Fruit fly (Drosophila melanogaster) whole organism, embryonic: ENCODE results near the gene Pcmt.

Source experiments
- Adf1 ChIP-seq: fragments of 200-800 bp; sonication (Bioruptor generic); IDR thresholded peaks from 2 replicates; pipeline ENCODE4 v1.3.6; 2022; ENCODE audit warnings: missing biosample characterization, missing genetic modification characterization
- Awh ChIP-seq: fragments of 200-800 bp; sonication (Bioruptor generic); IDR thresholded peaks from 2 replicates; pipeline ENCODE4, ENCODE4 v1.3.6; 2022; ENCODE audit warnings: missing biosample characterization, missing genetic modification characterization
- CG10543 ChIP-seq: fragments of 200-800 bp; sonication (Bioruptor generic); optimal IDR thresholded peaks from 3 replicates; lab custom pipeline; 2017; ENCODE audit warnings: missing biosample characterization, mild to moderate bottlenecking, missing genetic modification characterization, moderate library complexity
- CG10565 ChIP-seq: fragments of 200-800 bp; sonication (Bioruptor generic); optimal IDR thresholded peaks from 3 replicates; lab custom pipeline; 2016; ENCODE audit warnings: missing biosample characterization, mild to moderate bottlenecking, missing genetic modification characterization
- CG10959 ChIP-seq: fragments of 200-800 bp; sonication (Bioruptor generic); IDR thresholded peaks from 2 replicates; pipeline ENCODE4 v1.3.6; 2022; ENCODE audit warnings: missing biosample characterization, missing genetic modification characterization
- CG11093 ChIP-seq: fragments of 200-800 bp; sonication (Bioruptor generic); IDR thresholded peaks from 3 replicates; pipeline ENCODE4 v1.3.6; 2022; ENCODE audit warnings: missing biosample characterization, missing genetic modification characterization
- CG12299 ChIP-seq: fragments of 200-800 bp; sonication (Bioruptor generic); optimal IDR thresholded peaks from 2 replicates; lab custom pipeline; 2018; ENCODE audit warnings: missing biosample characterization, mild to moderate bottlenecking, missing genetic modification characterization
- CG13624 ChIP-seq: fragments of 200-800 bp; sonication (Bioruptor generic); optimal IDR thresholded peaks from 2 replicates; lab custom pipeline; 2016; ENCODE audit warnings: missing biosample characterization, missing genetic modification characterization
- CG14667 ChIP-seq: fragments of 200-800 bp; sonication (Bioruptor generic); IDR thresholded peaks from 2 replicates; pipeline ENCODE4 v1.3.6; 2022; ENCODE audit warnings: missing biosample characterization, missing genetic modification characterization
- CG1832 ChIP-seq: fragments of 200-800 bp; sonication (Bioruptor generic); optimal IDR thresholded peaks from 2 replicates; lab custom pipeline; 2017; ENCODE audit warnings: missing biosample characterization, mild to moderate bottlenecking, missing genetic modification characterization, inconsistent platforms
- CG18599 ChIP-seq: fragments of 200-800 bp; sonication (Bioruptor generic); optimal IDR thresholded peaks from 3 replicates; lab custom pipeline; 2017; ENCODE audit warnings: missing biosample characterization, missing genetic modification characterization, mild to moderate bottlenecking, moderate library complexity, missing genetic modification reagents
- CG2199 ChIP-seq: fragments of 200-800 bp; sonication (Bioruptor generic); IDR thresholded peaks from 3 replicates; pipeline ENCODE4 v1.3.6; 2022; ENCODE audit warnings: missing biosample characterization, missing genetic modification characterization
- CG3065 ChIP-seq: fragments of 200-800 bp; sonication (Bioruptor generic); optimal IDR thresholded peaks from 2 replicates; lab custom pipeline; 2016; ENCODE audit warnings: missing biosample characterization, missing genetic modification characterization
- CG42726 ChIP-seq: fragments of 200-800 bp; sonication (Bioruptor generic); IDR thresholded peaks from 2 replicates; pipeline ENCODE4 v1.3.6; 2022; ENCODE audit warnings: missing biosample characterization, missing genetic modification characterization; ENCODE audit not compliant: partially characterized antibody
- CG5953 ChIP-seq: fragments of 200-800 bp; sonication (Bioruptor generic); IDR thresholded peaks from 2 replicates; pipeline ENCODE4 v1.3.6; 2022; ENCODE audit warnings: missing biosample characterization, missing genetic modification characterization
- CG7357 ChIP-seq: fragments of 200-800 bp; sonication (Bioruptor generic); IDR thresholded peaks from 3 replicates; pipeline ENCODE4 v1.3.6; 2022; ENCODE audit warnings: missing biosample characterization, missing genetic modification characterization
- CG8281 ChIP-seq: fragments of 200-800 bp; sonication (Bioruptor generic); optimal IDR thresholded peaks from 2 replicates; lab custom pipeline; 2018; ENCODE audit warnings: missing biosample characterization, mild to moderate bottlenecking, missing genetic modification characterization, moderate library complexity
- CkIIα-i1 ChIP-seq: fragments of 200-800 bp; sonication (Bioruptor generic); IDR thresholded peaks from 2 replicates; pipeline ENCODE4 v1.3.6; 2022; ENCODE audit warnings: missing biosample characterization, missing genetic modification characterization
- Dll ChIP-seq: fragments of 200-800 bp; sonication (Bioruptor generic); IDR thresholded peaks from 4 replicates; pipeline ENCODE4 v1.3.6; 2022; ENCODE audit warnings: missing biosample characterization, missing genetic modification characterization; ENCODE audit not compliant: partially characterized antibody
- Drgx ChIP-seq: fragments of 200-800 bp; sonication (Bioruptor generic); IDR thresholded peaks from 2 replicates; pipeline ENCODE4 v1.3.6; 2022; ENCODE audit warnings: missing biosample characterization, missing genetic modification characterization
- Fer2 ChIP-seq: fragments of 200-800 bp; sonication (Bioruptor generic); optimal IDR thresholded peaks from 2 replicates; lab custom pipeline; 2018; ENCODE audit warnings: missing biosample characterization, mild to moderate bottlenecking, missing genetic modification characterization, moderate library complexity
- HLH4C ChIP-seq: fragments of 200-800 bp; sonication (Bioruptor generic); IDR thresholded peaks from 3 replicates; pipeline ENCODE4 v1.3.6; 2022; ENCODE audit warnings: missing biosample characterization, missing genetic modification characterization; ENCODE audit not compliant: partially characterized antibody
- Myb ChIP-seq: fragments of 200-800 bp; sonication (Bioruptor generic); optimal IDR thresholded peaks from 2 replicates; lab custom pipeline; 2016; ENCODE audit warnings: missing biosample characterization, missing genetic modification characterization
- Rx ChIP-seq: fragments of 200-800 bp; sonication (Bioruptor generic); IDR thresholded peaks from 2 replicates; pipeline ENCODE4 v1.3.6; 2022; ENCODE audit warnings: missing biosample characterization, missing genetic modification characterization
- TFAM ChIP-seq: fragments of 200-800 bp; sonication (Bioruptor generic); optimal IDR thresholded peaks from 2 replicates; lab custom pipeline; 2017; ENCODE audit warnings: missing biosample characterization, missing genetic modification characterization, inconsistent platforms
- Usf ChIP-seq: fragments of 200-800 bp; sonication (Bioruptor generic); optimal IDR thresholded peaks from 2 replicates; lab custom pipeline; 2017; ENCODE audit warnings: missing genotype, missing biosample characterization, missing genetic modification characterization
- Xrp1 ChIP-seq: fragments of 200-800 bp; sonication (Bioruptor generic); IDR thresholded peaks from 2 replicates; pipeline ENCODE4 v1.3.6; 2022; ENCODE audit warnings: missing biosample characterization, missing genetic modification characterization
- bbx ChIP-seq: fragments of 200-800 bp; sonication (Bioruptor generic); IDR thresholded peaks from 2 replicates; pipeline ENCODE4 v1.3.6; 2022; ENCODE audit warnings: missing biosample characterization, missing genetic modification characterization; ENCODE audit not compliant: partially characterized antibody
- cg ChIP-seq: fragments of 200-800 bp; sonication (Bioruptor generic); optimal IDR thresholded peaks from 3 replicates; lab custom pipeline; 2019; ENCODE audit warnings: missing biosample characterization, mild to moderate bottlenecking, missing genetic modification characterization, moderate library complexity
- dpn ChIP-seq, 2 experiments: fragments of 200-800 bp; sonication (Bioruptor generic); optimal IDR thresholded peaks; 3 replicates each; lab custom pipeline; 2016; ENCODE audit warnings: missing biosample characterization in 2 of 2, missing genetic modification characterization in 2 of 2
- ewg ChIP-seq: fragments of 200-800 bp; sonication (Bioruptor generic); optimal IDR thresholded peaks from 3 replicates; lab custom pipeline; 2017; ENCODE audit warnings: mild to moderate bottlenecking, missing biosample characterization, missing genetic modification reagents, missing genetic modification characterization
- gro ChIP-seq: fragments of 200-800 bp; sonication (Bioruptor generic); optimal IDR thresholded peaks from 2 replicates; lab custom pipeline; 2016; ENCODE audit warnings: missing biosample characterization, missing genetic modification characterization
- gsb ChIP-seq: fragments of 200-800 bp; sonication (Bioruptor generic); IDR thresholded peaks from 2 replicates; pipeline ENCODE4 v1.3.6; 2022; ENCODE audit warnings: missing biosample characterization, missing genetic modification characterization
- hb ChIP-seq: fragments of 200-800 bp; sonication (Bioruptor generic); IDR thresholded peaks from 3 replicates; pipeline ENCODE4 v1.3.6; 2022; ENCODE audit warnings: missing biosample characterization, missing genetic modification characterization; ENCODE audit not compliant: partially characterized antibody
- kah ChIP-seq: fragments of 200-800 bp; sonication (Bioruptor generic); optimal IDR thresholded peaks from 2 replicates; lab custom pipeline; 2018; ENCODE audit warnings: missing biosample characterization, mild to moderate bottlenecking, missing genetic modification characterization
- mirr ChIP-seq: fragments of 200-800 bp; sonication (Bioruptor generic); optimal IDR thresholded peaks from 3 replicates; lab custom pipeline; 2018; ENCODE audit warnings: missing biosample characterization, mild to moderate bottlenecking, missing genetic modification characterization
- nom ChIP-seq: fragments of 200-800 bp; sonication (Bioruptor generic); optimal IDR thresholded peaks from 2 replicates; lab custom pipeline; 2017; ENCODE audit warnings: missing biosample characterization, missing genetic modification characterization, mild to moderate bottlenecking, moderate library complexity, missing genetic modification reagents
- onecut ChIP-seq: fragments of 200-800 bp; sonication (Bioruptor generic); IDR thresholded peaks from 2 replicates; pipeline ENCODE4 v1.3.6; 2022; ENCODE audit warnings: missing biosample characterization, missing genetic modification characterization
- pb ChIP-seq: fragments of 200-800 bp; sonication (Bioruptor generic); optimal IDR thresholded peaks from 3 replicates; lab custom pipeline; 2016; ENCODE audit warnings: missing biosample characterization, missing genetic modification characterization
- sc ChIP-seq, 3 experiments: fragments of >200 bp in 2 of 3; fragments of 200-800 bp in 1 of 3; sonication (Bioruptor generic) in 1 of 3; optimal IDR thresholded peaks; 2 replicates in 2 of 3; 3 replicates in 1 of 3; lab custom pipeline; 2017; ENCODE audit warnings: mild to moderate bottlenecking in 1 of 3, missing biosample characterization in 1 of 3, missing genetic modification characterization in 1 of 3, missing genetic modification reagents in 1 of 3
- scrt ChIP-seq: fragments of 200-800 bp; sonication (Bioruptor generic); optimal IDR thresholded peaks from 2 replicates; lab custom pipeline; 2018; ENCODE audit warnings: missing biosample characterization, mild to moderate bottlenecking, missing genetic modification characterization, moderate library complexity
- sd ChIP-seq: fragments of 200-800 bp; sonication (Bioruptor generic); optimal IDR thresholded peaks from 3 replicates; lab custom pipeline; 2018; ENCODE audit warnings: missing biosample characterization, mild to moderate bottlenecking, missing genetic modification characterization, moderate library complexity
- sens ChIP-seq: fragments of 200-800 bp; sonication (Bioruptor generic); peaks from one replicate; lab custom pipeline; 2016; ENCODE audit warnings: missing biosample characterization, missing genetic modification characterization
- sim ChIP-seq: fragments of 200-800 bp; sonication (Bioruptor generic); IDR thresholded peaks from 2 replicates; pipeline ENCODE4 v1.3.6; 2022; ENCODE audit warnings: missing biosample characterization, missing genetic modification characterization
- so ChIP-seq: fragments of 200-800 bp; sonication (Bioruptor generic); IDR thresholded peaks from 3 replicates; pipeline ENCODE4 v1.3.6; 2022; ENCODE audit warnings: missing biosample characterization, missing genetic modification characterization
- trh ChIP-seq: fragments of 200-800 bp; sonication (Bioruptor generic); optimal IDR thresholded peaks from 2 replicates; lab custom pipeline; 2016; ENCODE audit warnings: missing biosample characterization, missing genetic modification characterization
- unc-4 ChIP-seq: fragments of 200-800 bp; sonication (Bioruptor generic); IDR thresholded peaks from 2 replicates; pipeline ENCODE4 v1.3.6; 2022; ENCODE audit warnings: missing biosample characterization, missing genetic modification characterization; ENCODE audit not compliant: partially characterized antibody
- vnd ChIP-seq: fragments of 200-800 bp; sonication (Bioruptor generic); IDR thresholded peaks from 3 replicates; pipeline ENCODE4 v1.3.6; 2022; ENCODE audit warnings: missing biosample characterization, missing genetic modification characterization; ENCODE audit not compliant: partially characterized antibody
- zen2 ChIP-seq: fragments of 200-800 bp; sonication (Bioruptor generic); IDR thresholded peaks from 3 replicates; pipeline ENCODE4 v1.3.6; 2022; ENCODE audit warnings: missing biosample characterization, missing genetic modification characterization; ENCODE audit not compliant: partially characterized antibody

Gene Pcmt

dm6 chr3R:5523070-5523637, 31.0 kb downstream of the Pcmt start, which contains the start of the genes CG43845 and Nmdar1 (continued):
- TF ChIP-seq CG10959 (GFP tag; lab: Robert Waterston, UW) (0 out of 2 replicates have a peak, but pooled peaks have one; percentile 26), sc (optimal IDR thresholded peaks at IDR 0.05; lab: Kevin White, UChicago) (no peak), sc (GFP tag; optimal IDR thresholded peaks at IDR 0.05; lab: Kevin White, UChicago) (no peak), gsb (GFP tag; lab: Robert Waterston, UW) (0 out of 2 replicates have a peak, but pooled peaks have one; percentile 11), Xrp1 (GFP tag; lab: Robert Waterston, UW) (no peak), gro (GFP tag; lab: Kevin White, UChicago) (no peak), CG1832 (no peak), sens (GFP tag; lab: Kevin White, UChicago) (peak; percentile 74), CG5953 (no peak), CG10565 (GFP tag; lab: Kevin White, UChicago) (no peak), scrt (GFP tag; lab: Kevin White, UChicago) (peak; percentile 93), sd (tag; lab: Kevin White, UChicago) (peak; percentile 18), pb (GFP tag; lab: Kevin White, UChicago) (no peak), ewg (GFP tag; lab: Kevin White, UChicago) (peak; percentile 89), CG3065 (no peak), CkIIα-i1 (no peak), HLH4C (GFP tag; lab: Robert Waterston, UW) (no peak), CG11093 (GFP tag; lab: Robert Waterston, UW) (no peak; the same call in 2 of the 3 replicates), TFAM (GFP tag; lab: Kevin White, UChicago) (no peak), CG13624 (GFP tag; lab: Kevin White, UChicago) (no peak), unc-4 (GFP tag; lab: Robert Waterston, UW) (peak; percentile 51), CG12299 (tag; lab: Kevin White, UChicago) (no peak), vnd (GFP tag; lab: Robert Waterston, UW) (no peak), onecut (GFP tag; lab: Robert Waterston, UW) (no peak), nom (GFP tag; lab: Kevin White, UChicago) (no peak), mirr (GFP tag; lab: Kevin White, UChicago) (no peak), CG42726 (0 out of 2 replicates have a peak, but pooled peaks have one; percentile 5), dpn (GFP tag; optimal IDR thresholded peaks at IDR 0.05; lab: Kevin White, UChicago) (no peak), Dll (GFP tag; lab: Robert Waterston, UW) (peak; percentile 61; the same call in 3 of the 4 replicates), cg (GFP tag; lab: Kevin White, UChicago) (peak; percentile 5), CG8281 (no peak), Usf (GFP tag; lab: Kevin White, UChicago) (no peak), Fer2 (tag; lab: Kevin White, UChicago) (no peak), Drgx (GFP tag; lab: Robert Waterston, UW) (peak; percentile 23; the same call in 1 of the 2 replicates), CG7357 (GFP tag; lab: Robert Waterston, UW) (no peak), CG2199 (GFP tag; lab: Robert Waterston, UW) (no peak), CG10543 (GFP tag; lab: Kevin White, UChicago) (peak; percentile 2), Awh (GFP tag; lab: Robert Waterston, UW) (no peak), bbx (GFP tag; lab: Robert Waterston, UW) (peak; percentile 12; the same call in 1 of the 2 replicates), CG18599 (GFP tag; lab: Kevin White, UChicago) (peak; percentile 1), Adf1 (peak; percentile 98), hb (GFP tag; lab: Robert Waterston, UW) (no peak), so (GFP tag; lab: Robert Waterston, UW) (peak; percentile 21; the same call in 1 of the 3 replicates), CG14667 (GFP tag; lab: Robert Waterston, UW) (no peak), sim (GFP tag; lab: Robert Waterston, UW) (no peak), trh (no peak), Rx (GFP tag; lab: Robert Waterston, UW) (no peak), zen2 (peak; percentile 71; the same call in 2 of the 3 replicates), Myb (GFP tag; lab: Kevin White, UChicago) (no peak), kah (GFP tag; lab: Kevin White, UChicago) (peak; percentile 90)
